Worm (Caenorhabditis elegans): ENCODE results near the gene F23B12.7.

ce11 chrV:14414032-14414431 lies 35.5 kb upstream of the F23B12.7 start:
- TF ChIP-seq unc-62 (GFP tag; optimal IDR thresholded peaks at IDR 0.05) = no peak
- no peak for TF ChIP-seq aly-2 (tag; optimal IDR thresholded peaks at IDR 0.05)
- no peak for TF ChIP-seq R02D3.7 (tag; optimal IDR thresholded peaks at IDR 0.05)
- TF ChIP-seq nhr-25 (tag; optimal IDR thresholded peaks at IDR 0.05) = no peak
- no peak for TF ChIP-seq mdl-1 (tag; optimal IDR thresholded peaks at IDR 0.05)
- TF ChIP-seq egl-27 (tag; optimal IDR thresholded peaks at IDR 0.05) = no peak
- no peak for TF ChIP-seq nhr-12 (tag; optimal IDR thresholded peaks at IDR 0.05)
- no peak for TF ChIP-seq ama-1 (optimal IDR thresholded peaks at IDR 0.05)
- TF ChIP-seq nhr-10 (tag; optimal IDR thresholded peaks at IDR 0.05) = no peak
- TF ChIP-seq lsy-2 (tag; optimal IDR thresholded peaks at IDR 0.05) = no peak
- TF ChIP-seq unc-39 (tag; optimal IDR thresholded peaks at IDR 0.05) = no peak
- no peak for TF ChIP-seq nhr-6 (tag; optimal IDR thresholded peaks at IDR 0.05)
- TF ChIP-seq elt-1 (tag; optimal IDR thresholded peaks at IDR 0.05) = no peak
- no peak for TF ChIP-seq nhr-11 (tag; optimal IDR thresholded peaks at IDR 0.05)
